Fruit fly (Drosophila melanogaster) Kc167 (cell line): ENCODE data around the gene GlnRS.

Source experiments
- Sin3A ChIP-seq: fragments of >200 bp; optimal IDR thresholded peaks from 2 replicates; lab custom pipeline; 2018; ENCODE audit warnings: missing external identifiers
- h ChIP-seq: fragments of >200 bp; optimal IDR thresholded peaks from 3 replicates; lab custom pipeline; 2018; ENCODE audit warnings: missing external identifiers

dm6 chr3R:25258628-25259240 lies 6.8 kb downstream of the GlnRS start, which contains the start of gene CG11857:
- no peak for TF ChIP-seq Sin3A (lab: Kevin White, UChicago)
- TF ChIP-seq h (lab: Kevin White, UChicago) = no peak
